Fruit fly (Drosophila melanogaster): Measurements from ENCODE around the gene sba.
A peak's percentile ranks its signal among the peaks of the same experiment; 100 is the strongest.

dm6 chr3R:23922502-23923350 lies at the start of gene sba, which contains the start of gene CG31141:
- TF ChIP-seq CG3726 (GFP tag; IDR thresholded peaks at IDR 0.05) = no peak
- TF ChIP-seq CG12942 (GFP tag; optimal IDR thresholded peaks at IDR 0.05) = no peak
- TF ChIP-seq crol (GFP tag; IDR thresholded peaks at IDR 0.05) = no peak
- peak; percentile 3 for TF ChIP-seq CG7839 (tag; optimal IDR thresholded peaks at IDR 0.05)

All from whole organism, embryonic.